Fruit fly (Drosophila melanogaster) whole organism, pupa: Measurements from ENCODE around the gene CG9743.

ENCODE experiments used
- CG10348 ChIP-seq: fragments of 200-800 bp; sonication (Bioruptor generic); IDR thresholded peaks from 2 replicates; pipeline ENCODE4 v1.3.6; 2022; ENCODE audit warnings: missing biosample characterization, missing genetic modification characterization
- CG12605 ChIP-seq: fragments of 200-800 bp; sonication (Bioruptor generic); IDR thresholded peaks from 2 replicates; pipeline ENCODE4 v1.3.6; 2022; ENCODE audit warnings: missing biosample characterization, missing genetic modification characterization
- CG13204 ChIP-seq: fragments of 200-800 bp; sonication (Bioruptor generic); optimal IDR thresholded peaks from 2 replicates; lab custom pipeline; 2018; ENCODE audit warnings: missing biosample characterization, mild to moderate bottlenecking, missing genetic modification characterization, moderate library complexity
- CG14655 ChIP-seq: fragments of 200-800 bp; sonication (Bioruptor generic); optimal IDR thresholded peaks from 3 replicates; lab custom pipeline; 2017; ENCODE audit warnings: mild to moderate bottlenecking, missing biosample characterization, missing genetic modification reagents, missing genetic modification characterization
- CG32121 ChIP-seq: fragments of 200-800 bp; sonication (Bioruptor generic); IDR thresholded peaks from 2 replicates; pipeline ENCODE4 v1.3.6; 2022; ENCODE audit warnings: missing biosample characterization, missing genetic modification characterization
- CG8301 ChIP-seq: fragments of 200-800 bp; sonication (Bioruptor generic); optimal IDR thresholded peaks from 2 replicates; lab custom pipeline; 2018; ENCODE audit warnings: missing biosample characterization, mild to moderate bottlenecking, missing genetic modification characterization
- CG9948 ChIP-seq: fragments of 200-800 bp; sonication (Bioruptor generic); optimal IDR thresholded peaks from 2 replicates; lab custom pipeline; 2018; ENCODE audit warnings: missing biosample characterization, mild to moderate bottlenecking, missing genetic modification characterization, moderate library complexity
- fd96Ca ChIP-seq: fragments of 200-800 bp; sonication (Bioruptor generic); IDR thresholded peaks from 3 replicates; pipeline ENCODE4 v1.3.6; 2022; ENCODE audit warnings: missing biosample characterization, missing genetic modification characterization
- gl ChIP-seq: fragments of 200-800 bp; sonication (Bioruptor generic); optimal IDR thresholded peaks from 2 replicates; lab custom pipeline; 2018; ENCODE audit warnings: missing biosample characterization, mild to moderate bottlenecking, missing genetic modification characterization
- rn ChIP-seq: fragments of 200-800 bp; sonication (Bioruptor generic); IDR thresholded peaks from 2 replicates; pipeline ENCODE4 v1.3.6; 2022; ENCODE audit warnings: missing biosample characterization, missing genetic modification characterization

dm6 chr3R:30149506-30149905, 53.3 kb downstream of the CG9743 start, which contains the start of gene AdoR:
- no peak for TF ChIP-seq fd96Ca (GFP tag; lab: Robert Waterston, UW)
- no peak for TF ChIP-seq CG32121 (GFP tag; lab: Robert Waterston, UW)
- TF ChIP-seq CG12605 (GFP tag; lab: Robert Waterston, UW) = no peak
- no peak for TF ChIP-seq rn (GFP tag; lab: Robert Waterston, UW)
- no peak for TF ChIP-seq CG13204
- no peak for TF ChIP-seq CG8301 (tag; lab: Kevin White, UChicago)
- TF ChIP-seq CG14655 = no peak
- no peak for TF ChIP-seq CG9948 (tag; lab: Kevin White, UChicago)
- TF ChIP-seq CG10348 = no peak
- TF ChIP-seq gl (tag; lab: Kevin White, UChicago) = no peak
